Fruit fly (Drosophila melanogaster) whole organism, larva: ENCODE results near the gene Ilp1.
A peak's percentile ranks its signal among the peaks of the same experiment; 100 is the strongest.

Experiments used
- noc ChIP-seq: fragments of 200-800 bp; sonication (Bioruptor generic); optimal IDR thresholded peaks from 3 replicates; lab custom pipeline; 2019; ENCODE audit warnings: missing biosample characterization, mild to moderate bottlenecking, missing genetic modification characterization, moderate library complexity

The Ilp1 gene

DNA sequence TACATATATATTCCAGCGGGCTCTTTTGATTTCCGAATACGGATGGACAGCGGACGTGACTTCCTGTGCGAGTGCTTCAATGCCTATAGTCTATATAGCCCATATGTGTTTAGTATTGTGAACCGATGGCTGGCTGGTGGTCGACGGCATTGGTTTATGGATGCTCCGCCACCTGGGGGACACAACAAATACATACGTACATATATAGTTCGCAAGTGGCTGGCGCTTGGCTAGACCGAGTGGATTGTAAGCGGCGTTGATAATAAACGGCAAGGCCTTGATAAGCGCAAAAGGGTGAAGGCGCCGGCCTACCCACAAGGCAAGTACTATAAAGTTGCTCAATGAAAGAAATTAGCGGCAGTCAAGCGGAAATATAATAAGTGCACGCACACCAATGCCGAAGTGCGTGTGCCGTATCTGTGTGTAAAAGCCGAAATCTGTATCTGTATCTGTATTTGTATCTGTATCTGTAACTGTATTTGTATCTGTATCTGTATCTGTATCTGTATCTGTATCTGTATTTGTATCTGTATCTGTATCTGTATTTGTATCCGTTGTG lies 47.8 kb downstream of the Ilp1 start:
- no peak for TF ChIP-seq noc (tag; lab: Kevin White, UChicago)

- TF ChIP-seq noc (tag; lab: Kevin White, UChicago) = no peak
These were observed 48.5 kb downstream of the Ilp1 start for dm6 chr3L:9846577-9847342.

- TF ChIP-seq noc (tag; lab: Kevin White, UChicago) = peak; percentile 82
These were observed 49.3 kb downstream of the Ilp1 start for dm6 chr3L:9847420-9847977.
